Worm (Caenorhabditis elegans): Measurements from ENCODE around the gene F43C11.8.

- TF ChIP-seq unc-39 (tag; optimal IDR thresholded peaks at IDR 0.05) (no peak), ham-2 (GFP tag; optimal IDR thresholded peaks at IDR 0.05) (no peak), cnd-1 (tag; optimal IDR thresholded peaks at IDR 0.05) (no peak), pha-4 (tag; optimal IDR thresholded peaks at IDR 0.05) (no peak)
Observed at ce11 chrII:2377751-2378150, 45.4 kb downstream of the F43C11.8 start, which contains the start of gene F16G10.6.

Data from whole organism, mixed stage, embryonic.